Fruit fly (Drosophila melanogaster): ENCODE measurements around the gene Myo61F.

The Myo61F gene

DNA sequence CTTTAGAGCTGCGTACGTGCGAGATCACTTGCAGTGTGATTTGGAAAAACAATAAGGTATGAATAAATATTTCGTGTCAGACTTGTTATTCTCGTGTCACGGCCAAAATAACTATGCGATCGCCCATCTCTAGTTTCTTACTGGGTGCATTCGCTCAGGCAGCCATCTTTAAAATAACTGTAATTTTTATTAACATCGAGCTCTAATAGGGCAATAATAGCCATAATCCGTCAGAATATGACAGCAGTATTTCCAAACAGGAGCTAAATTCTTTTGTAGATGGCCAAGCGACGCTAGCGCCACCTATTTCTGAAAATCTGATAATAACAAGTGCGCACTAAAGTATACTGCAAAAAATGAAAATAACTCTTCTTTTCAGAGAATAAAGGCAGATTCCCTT lies 33.8 kb downstream of the Myo61F start (continued):
- TF ChIP-seq CG7963 (GFP tag; IDR thresholded peaks at IDR 0.05; ENCODE audit: partially characterized antibody) (peak; percentile 70), odd (GFP tag; optimal IDR thresholded peaks at IDR 0.05) (peak; percentile 77), CG10147 (GFP tag; optimal IDR thresholded peaks at IDR 0.05) (no peak), Awh (GFP tag; IDR thresholded peaks at IDR 0.05) (no peak), C15 (GFP tag; IDR thresholded peaks at IDR 0.05) (no peak), HLH4C (GFP tag; IDR thresholded peaks at IDR 0.05; ENCODE audit: partially characterized antibody) (peak; percentile 77), Lim3 (GFP tag; IDR thresholded peaks at IDR 0.05) (no peak), CG16863 (GFP tag; optimal IDR thresholded peaks at IDR 0.05) (peak; percentile 15), CG5245 (GFP tag; optimal IDR thresholded peaks at IDR 0.05) (no peak), CG7745 (tag; optimal IDR thresholded peaks at IDR 0.05) (peak; percentile 6), Atf6 (GFP tag; IDR thresholded peaks at IDR 0.05) (0 out of 2 replicates have a peak, but pooled peaks have one; percentile 14), CG10431 (GFP tag; optimal IDR thresholded peaks at IDR 0.05) (peak; percentile 24), crol (GFP tag; IDR thresholded peaks at IDR 0.05) (no peak), Tbp (GFP tag; optimal IDR thresholded peaks at IDR 0.05) (no peak), phol (tag; optimal IDR thresholded peaks at IDR 0.05) (peak; percentile 97), CG12769 (tag; optimal IDR thresholded peaks at IDR 0.05) (peak; percentile 21), CG12104 (GFP tag; optimal IDR thresholded peaks at IDR 0.05) (no peak), rib (GFP tag; IDR thresholded peaks at IDR 0.05) (no peak), Doc3 (GFP tag; IDR thresholded peaks at IDR 0.05; ENCODE audit: partially characterized antibody) (peak; percentile 98), CG8478 (optimal IDR thresholded peaks at IDR 0.05) (no peak), grau (tag; optimal IDR thresholded peaks at IDR 0.05) (peak; percentile 47), zen (tag; optimal IDR thresholded peaks at IDR 0.05) (peak; percentile 61), zf30C (GFP tag; optimal IDR thresholded peaks at IDR 0.05) (peak; percentile 15), CG17359 (tag; optimal IDR thresholded peaks at IDR 0.05) (peak; percentile 27), CG14050 (GFP tag; IDR thresholded peaks at IDR 0.05) (0 out of 3 replicates have a peak, but pooled peaks have one; percentile 11), CoRest (tag; optimal IDR thresholded peaks at IDR 0.05) (peak; percentile 64), CG2875 (GFP tag; optimal IDR thresholded peaks at IDR 0.05) (no peak), pfk (GFP tag; optimal IDR thresholded peaks at IDR 0.05) (no peak), al (GFP tag; IDR thresholded peaks at IDR 0.05) (no peak), CG16779 (GFP tag; IDR thresholded peaks at IDR 0.05) (no peak), CG31224 (GFP tag; IDR thresholded peaks at IDR 0.05) (no peak), CG30431 (GFP tag; optimal IDR thresholded peaks at IDR 0.05) (no peak), Rfx (GFP tag; IDR thresholded peaks at IDR 0.05) (peak; percentile 51), wor (GFP tag; IDR thresholded peaks at IDR 0.05) (no peak), bcd (GFP tag; optimal IDR thresholded peaks at IDR 0.05) (peak; percentile 10), CG18476 (GFP tag; optimal IDR thresholded peaks at IDR 0.05) (no peak), usp (GFP tag; optimal IDR thresholded peaks at IDR 0.05) (no peak), CG7271 (tag; optimal IDR thresholded peaks at IDR 0.05) (no peak), grn (GFP tag; optimal IDR thresholded peaks at IDR 0.05) (no peak), p53 (GFP tag; optimal IDR thresholded peaks at IDR 0.05) (no peak), CG1647 (GFP tag; optimal IDR thresholded peaks at IDR 0.05) (no peak), CG10543 (GFP tag; optimal IDR thresholded peaks at IDR 0.05) (no peak), CG33213 (GFP tag; optimal IDR thresholded peaks at IDR 0.05) (peak; percentile 57), CG4282 (GFP tag; optimal IDR thresholded peaks at IDR 0.05) (no peak), CG32767 (GFP tag; IDR thresholded peaks at IDR 0.05) (no peak), mld (GFP tag; IDR thresholded peaks at IDR 0.05; ENCODE audit: partially characterized antibody) (peak; percentile 68; the same call in 1 of the 3 replicates), hbn (GFP tag; IDR thresholded peaks at IDR 0.05; ENCODE audit: partially characterized antibody) (peak; percentile 93), Ptx1 (GFP tag; IDR thresholded peaks at IDR 0.05) (peak; percentile 11; the same call in 1 of the 2 replicates), dm (GFP tag; optimal IDR thresholded peaks at IDR 0.05) (no peak), tap (tag; optimal IDR thresholded peaks at IDR 0.05) (no peak), ato (GFP tag; IDR thresholded peaks at IDR 0.05; ENCODE audit: partially characterized antibody) (peak; percentile 67; the same call in 1 of the 2 replicates)

All from whole organism, embryonic.